Worm (Caenorhabditis elegans): ENCODE results near the gene F14F7.4.

DNA sequence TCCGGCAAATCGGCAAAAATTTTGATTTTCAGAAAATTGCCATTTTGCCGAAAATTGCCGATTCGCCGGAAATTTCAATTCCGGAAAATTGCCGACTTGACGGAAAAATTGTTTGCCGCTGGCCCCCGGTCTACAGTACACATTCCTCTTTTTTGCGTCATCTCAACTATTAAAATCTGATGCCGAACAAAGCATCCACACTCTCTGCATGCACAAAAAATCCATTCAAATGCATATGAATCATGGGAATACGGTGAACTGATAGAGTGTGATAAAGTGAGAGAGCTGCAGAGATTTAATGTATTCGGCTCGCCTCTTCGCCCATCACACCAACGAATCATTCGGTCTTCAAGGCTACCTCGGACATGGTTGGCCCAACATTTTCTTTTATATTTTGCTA lies 1.0 kb upstream of the F14F7.4 start, which contains the start of gene F14F7.7:
- TF ChIP-seq nhr-237 (tag; optimal IDR thresholded peaks at IDR 0.05) (no peak), sptf-1 (tag; optimal IDR thresholded peaks at IDR 0.05) (no peak), M03D4.4 (tag; optimal IDR thresholded peaks at IDR 0.05) (no peak), unc-62 (GFP tag; optimal IDR thresholded peaks at IDR 0.05) (no peak), elt-3 (tag; optimal IDR thresholded peaks at IDR 0.05) (no peak), lsy-2 (tag; optimal IDR thresholded peaks at IDR 0.05) (no peak), mab-5 (tag; optimal IDR thresholded peaks at IDR 0.05) (no peak)

Measured in whole organism, mixed stage, embryonic.